Worm (Caenorhabditis elegans) whole organism, young adult: ENCODE results near the gene T04H1.12.
A peak's percentile ranks its signal among the peaks of the same experiment; 100 is the strongest.

Experiments used
- B0019.2 ChIP-seq: fragments of 200-800 bp; sonication (Bioruptor generic); conservative IDR thresholded peaks from 2 replicates; pipeline ENCODE4 v1.3.6; 2022; ENCODE audit warnings: missing genetic modification reagents, missing genetic modification characterization, missing compliant biosample characterization
- B0336.3 ChIP-seq: fragments of 200-800 bp; sonication (Bioruptor generic); IDR thresholded peaks from 2 replicates; pipeline ENCODE4 v1.3.6; 2022; ENCODE audit warnings: missing genetic modification characterization, missing compliant biosample characterization
- C06A6.2 ChIP-seq: fragments of 200-800 bp; sonication (Bioruptor generic); conservative IDR thresholded peaks from 2 replicates; pipeline ENCODE4 v1.3.6; 2022; ENCODE audit warnings: missing genetic modification characterization, missing compliant biosample characterization
- C17E4.6 ChIP-seq: fragments of 200-800 bp; sonication (Bioruptor generic); IDR thresholded peaks from 2 replicates; pipeline ENCODE4 v1.3.6; 2022; ENCODE audit warnings: missing genetic modification reagents, missing genetic modification characterization, missing compliant biosample characterization
- D2030.7 ChIP-seq: fragments of 200-800 bp; sonication (Bioruptor generic); IDR thresholded peaks from 2 replicates; pipeline ENCODE4 v1.3.6; 2022; ENCODE audit warnings: missing genetic modification reagents, missing genetic modification characterization, missing compliant biosample characterization
- F22D6.2 ChIP-seq: sonication (generic microtip); optimal IDR thresholded peaks from 2 replicates; lab custom pipeline; 2016; ENCODE audit warnings: mild to moderate bottlenecking, missing genetic modification characterization, missing compliant biosample characterization
- F52B5.7 ChIP-seq: sonication (generic microtip); optimal IDR thresholded peaks from 2 replicates; lab custom pipeline; 2016; ENCODE audit warnings: mild to moderate bottlenecking, missing genetic modification characterization, missing compliant biosample characterization
- F55B11.4 ChIP-seq: sonication (generic microtip); optimal IDR thresholded peaks from 2 replicates; lab custom pipeline; 2016; ENCODE audit warnings: missing compliant biosample characterization, missing genetic modification characterization, borderline replicate concordance; ENCODE audit not compliant: insufficient read depth
- F57C9.4 ChIP-seq: sonication (generic microtip); optimal IDR thresholded peaks from 2 replicates; lab custom pipeline; 2017; ENCODE audit warnings: mild to moderate bottlenecking, missing genetic modification characterization, missing compliant biosample characterization
- T07F8.4 ChIP-seq: sonication (generic microtip); optimal IDR thresholded peaks from 2 replicates; lab custom pipeline; 2016; ENCODE audit warnings: mild to moderate bottlenecking, missing genetic modification characterization, moderate library complexity, missing compliant biosample characterization
- Y53F4B.3 ChIP-seq: fragments of 200-800 bp; sonication (Bioruptor generic); IDR thresholded peaks from 2 replicates; pipeline ENCODE4 v1.3.6; 2022; ENCODE audit warnings: missing genetic modification reagents, missing genetic modification characterization, missing compliant biosample characterization
- atf-7 ChIP-seq: sonication (generic microtip); optimal IDR thresholded peaks from 2 replicates; lab custom pipeline; 2017; ENCODE audit warnings: mild to moderate bottlenecking, missing genetic modification characterization, missing compliant biosample characterization
- attf-5 ChIP-seq: fragments of 200-800 bp; sonication (Bioruptor generic); optimal IDR thresholded peaks from 2 replicates; lab custom pipeline; 2018; ENCODE audit warnings: mild to moderate bottlenecking, missing genetic modification characterization, missing compliant biosample characterization
- bed-1 ChIP-seq: fragments of 200-800 bp; sonication (Bioruptor generic); IDR thresholded peaks from 2 replicates; pipeline ENCODE4 v1.3.6; 2022; ENCODE audit warnings: missing genetic modification reagents, missing genetic modification characterization, missing compliant biosample characterization
- cebp-1 ChIP-seq, 2 experiments: fragments of 200-800 bp in 1 of 2; sonication (Bioruptor generic) in 1 of 2; sonication (generic microtip) in 1 of 2; IDR thresholded peaks in 1 of 2; optimal IDR thresholded peaks in 1 of 2; 2 replicates each; pipeline versions ENCODE4 v1.3.6 to Lab custom; 2017 to 2022; ENCODE audit warnings: missing compliant biosample characterization in 2 of 2, missing genetic modification characterization in 2 of 2, mild to moderate bottlenecking in 1 of 2, missing genetic modification reagents in 1 of 2, moderate library complexity in 1 of 2
- ceh-40 ChIP-seq: fragments of 200-800 bp; sonication (Bioruptor generic); IDR thresholded peaks from 2 replicates; pipeline ENCODE4 v1.3.6; 2022; ENCODE audit warnings: missing genetic modification characterization, missing compliant biosample characterization
- ceh-91 ChIP-seq: fragments of 200-800 bp; sonication (Bioruptor generic); IDR thresholded peaks from 2 replicates; pipeline ENCODE4 v1.3.6; 2022; ENCODE audit warnings: missing genetic modification reagents, missing genetic modification characterization, missing compliant biosample characterization
- dpff-1 ChIP-seq: sonication (generic microtip); optimal IDR thresholded peaks from 2 replicates; lab custom pipeline; 2017; ENCODE audit warnings: mild to moderate bottlenecking, missing genetic modification characterization, missing compliant biosample characterization
- dpl-1 ChIP-seq: fragments of 150-350 bp; optimal IDR thresholded peaks from 2 replicates; lab custom pipeline; 2014; ENCODE audit warnings: missing biosample characterization, missing genetic modification reagents, missing genetic modification characterization
- efl-1 ChIP-seq: fragments of 150-350 bp; optimal IDR thresholded peaks from 2 replicates; lab custom pipeline; 2014; ENCODE audit warnings: missing biosample characterization, missing genetic modification reagents, missing genetic modification characterization
- ets-4 ChIP-seq: fragments of 200-800 bp; sonication (Bioruptor generic); optimal IDR thresholded peaks from 2 replicates; lab custom pipeline; 2018; ENCODE audit warnings: mild to moderate bottlenecking, missing genetic modification characterization, missing compliant biosample characterization
- hmg-20 ChIP-seq: fragments of 200-800 bp; sonication (Bioruptor generic); IDR thresholded peaks from 2 replicates; pipeline ENCODE4 v1.3.6; 2022; ENCODE audit warnings: missing genetic modification reagents, missing genetic modification characterization, missing compliant biosample characterization
- hsf-1 ChIP-seq: fragments of 200-800 bp; sonication (Bioruptor generic); IDR thresholded peaks from 2 replicates; pipeline ENCODE4 v1.3.6; 2022; ENCODE audit warnings: missing genetic modification reagents, missing genetic modification characterization, missing compliant biosample characterization
- let-526 ChIP-seq: fragments of 200-800 bp; sonication (Bioruptor generic); IDR thresholded peaks from 2 replicates; pipeline ENCODE4 v1.3.6; 2022; ENCODE audit warnings: missing genetic modification reagents, missing genetic modification characterization, missing compliant biosample characterization
- madf-3 ChIP-seq: fragments of 200-800 bp; sonication (Bioruptor generic); IDR thresholded peaks from 2 replicates; pipeline ENCODE4 v1.3.6; 2022; ENCODE audit warnings: missing genetic modification reagents, missing genetic modification characterization, missing compliant biosample characterization
- madf-6 ChIP-seq: fragments of 200-800 bp; sonication (Bioruptor generic); IDR thresholded peaks from 2 replicates; pipeline ENCODE4 v1.3.6; 2022; ENCODE audit warnings: missing genetic modification reagents, missing genetic modification characterization, missing compliant biosample characterization
- mcd-1 ChIP-seq: fragments of 200-800 bp; sonication (Bioruptor generic); IDR thresholded peaks from 2 replicates; pipeline ENCODE4 v1.3.6; 2022; ENCODE audit warnings: missing genetic modification reagents, missing genetic modification characterization, missing compliant biosample characterization
- mxl-1 ChIP-seq: sonication (generic microtip); optimal IDR thresholded peaks from 2 replicates; lab custom pipeline; 2016; ENCODE audit warnings: missing genetic modification characterization, missing compliant biosample characterization
- nfya-1 ChIP-seq: sonication (generic microtip); optimal IDR thresholded peaks from 2 replicates; lab custom pipeline; 2017; ENCODE audit warnings: antibody characterized with exemption, missing compliant biosample characterization, missing genetic modification characterization, borderline replicate concordance; ENCODE audit not compliant: insufficient read depth
- nfya-2 ChIP-seq: fragments of 200-800 bp; sonication (Bioruptor generic); IDR thresholded peaks from 2 replicates; pipeline ENCODE4 v1.3.6; 2022; ENCODE audit warnings: missing genetic modification reagents, missing genetic modification characterization, missing compliant biosample characterization
- nfyb-1 ChIP-seq: fragments of 200-800 bp; sonication (Bioruptor generic); IDR thresholded peaks from 2 replicates; pipeline ENCODE4 v1.3.6; 2022; ENCODE audit warnings: missing genetic modification reagents, missing genetic modification characterization, missing compliant biosample characterization
- repo-1 ChIP-seq: sonication (generic microtip); optimal IDR thresholded peaks from 2 replicates; lab custom pipeline; 2017; ENCODE audit warnings: mild to moderate bottlenecking, missing genetic modification characterization, missing compliant biosample characterization
- snpc-3.4 ChIP-seq: sonication (generic microtip); optimal IDR thresholded peaks from 2 replicates; lab custom pipeline; 2017; ENCODE audit warnings: missing genetic modification characterization, mild to moderate bottlenecking, missing compliant biosample characterization, antibody characterized with exemption, moderate library complexity, missing genotype, missing genetic modification reagents
- tlf-1 ChIP-seq: fragments of 200-800 bp; sonication (Bioruptor generic); optimal IDR thresholded peaks from 2 replicates; lab custom pipeline; 2018; ENCODE audit warnings: mild to moderate bottlenecking, missing genetic modification characterization, missing compliant biosample characterization
- unc-62 ChIP-seq: fragments of 150-350 bp; optimal IDR thresholded peaks from 2 replicates; lab custom pipeline; 2014; ENCODE audit warnings: missing biosample characterization, missing genetic modification reagents, missing genetic modification characterization
- xnd-1 ChIP-seq: sonication (generic microtip); optimal IDR thresholded peaks from 2 replicates; lab custom pipeline; 2016; ENCODE audit warnings: missing genotype, missing genetic modification reagents, missing genetic modification characterization, missing compliant biosample characterization
- ztf-18 ChIP-seq: sonication (generic microtip); optimal IDR thresholded peaks from 2 replicates; lab custom pipeline; 2016; ENCODE audit warnings: missing genotype, mild to moderate bottlenecking, missing genetic modification characterization, missing compliant biosample characterization
- ztf-25 ChIP-seq: fragments of 200-800 bp; sonication (Bioruptor generic); IDR thresholded peaks from 2 replicates; pipeline ENCODE4 v1.3.6; 2022; ENCODE audit warnings: missing genetic modification reagents, missing genetic modification characterization, missing compliant biosample characterization
- ztf-28 ChIP-seq: fragments of 200-800 bp; sonication (Bioruptor generic); IDR thresholded peaks from 2 replicates; pipeline ENCODE4 v1.3.6; 2022; ENCODE audit warnings: missing genetic modification reagents, missing genetic modification characterization, missing compliant biosample characterization

The T04H1.12 gene

DNA sequence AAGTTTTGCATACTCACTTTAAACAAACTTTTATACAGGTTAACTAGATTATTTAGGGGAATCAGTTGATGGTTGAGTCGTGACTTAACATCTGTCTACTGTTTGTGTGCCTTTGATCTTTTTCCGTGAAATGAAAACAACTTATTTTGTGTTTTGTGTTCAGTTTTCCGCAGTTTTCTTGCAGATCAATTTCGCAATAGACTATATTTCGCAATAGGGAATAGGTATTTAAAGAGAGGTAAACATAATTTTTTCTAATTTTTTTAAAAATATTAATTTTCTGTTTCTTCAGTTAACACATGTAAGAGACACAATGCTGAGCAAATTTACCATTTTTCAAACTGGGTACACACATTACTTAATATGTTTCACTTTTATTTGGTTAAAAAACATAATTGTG is 5.9 kb downstream of the T04H1.12 start, which contains the start of gene tbb-6:
Gene tbb-6 (plus strand): TSS at position 155 of the 400 bp plus-strand sequence.
- TF ChIP-seq F55B11.4 (tag; lab: Kevin White, UChicago) (no peak), cebp-1 (GFP tag; IDR thresholded peaks at IDR 0.05; lab: Robert Waterston, UW) (peak; percentile 96), cebp-1 (tag; optimal IDR thresholded peaks at IDR 0.05; lab: Kevin White, UChicago) (peak; percentile 99)
- TF ChIP-seq, all 124 proteins: peak for 1

DNA sequence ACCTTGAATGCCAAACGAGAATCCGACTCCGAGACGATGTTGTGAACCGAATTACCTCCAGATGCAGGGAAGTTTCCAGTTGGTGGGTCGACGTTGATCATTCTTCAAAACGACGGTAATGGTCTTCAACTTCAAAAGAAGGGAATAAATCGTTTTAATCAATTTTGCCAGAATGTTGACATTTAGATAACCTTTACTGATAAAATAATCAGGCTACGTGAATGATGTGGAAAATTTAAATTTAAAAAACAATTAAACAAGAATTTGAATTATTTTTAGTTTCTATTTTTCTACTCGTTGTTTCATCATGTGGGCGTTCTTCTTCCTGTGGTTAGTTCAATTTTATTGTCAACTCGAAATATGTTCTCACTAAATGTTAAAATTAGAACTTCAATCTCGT is 8.3 kb downstream of the T04H1.12 start, which contains the start of gene ssp-35:
Gene ssp-35 (minus strand): TSS at position 101 of the 400 bp plus-strand sequence.
- TF ChIP-seq unc-62 (no peak), let-526 (GFP tag; lab: Robert Waterston, UW) (no peak), repo-1 (tag; lab: Kevin White, UChicago) (no peak), ceh-40 (GFP tag; lab: Robert Waterston, UW) (no peak), C17E4.6 (no peak)

- TF ChIP-seq hsf-1 (GFP tag; lab: Robert Waterston, UW) = no peak
- TF ChIP-seq snpc-3.4 (tag; lab: Kevin White, UChicago) = no peak
- TF ChIP-seq D2030.7 (GFP tag; lab: Robert Waterston, UW) = no peak
- no peak for TF ChIP-seq F22D6.2 (tag; lab: Kevin White, UChicago)
- no peak for TF ChIP-seq atf-7
- no peak for TF ChIP-seq hmg-20
- no peak for TF ChIP-seq F55B11.4 (tag; lab: Kevin White, UChicago)
- TF ChIP-seq bed-1 = no peak
- no peak for TF ChIP-seq ztf-25 (GFP tag; lab: Robert Waterston, UW)
- TF ChIP-seq dpff-1 (tag; lab: Kevin White, UChicago) = no peak
- no peak for TF ChIP-seq ets-4
- TF ChIP-seq Y53F4B.3 (GFP tag; lab: Robert Waterston, UW) = no peak
- no peak for TF ChIP-seq ztf-18
- TF ChIP-seq ceh-91 (GFP tag; lab: Robert Waterston, UW) = no peak
- no peak for TF ChIP-seq madf-6 (GFP tag; lab: Robert Waterston, UW)
These were observed 13.9 kb downstream of the T04H1.12 start, which contains the start of gene twk-24 for ce11 chrV:12269272-12269767. twk-24 (minus strand) TSS chrV:12269322.

DNA sequence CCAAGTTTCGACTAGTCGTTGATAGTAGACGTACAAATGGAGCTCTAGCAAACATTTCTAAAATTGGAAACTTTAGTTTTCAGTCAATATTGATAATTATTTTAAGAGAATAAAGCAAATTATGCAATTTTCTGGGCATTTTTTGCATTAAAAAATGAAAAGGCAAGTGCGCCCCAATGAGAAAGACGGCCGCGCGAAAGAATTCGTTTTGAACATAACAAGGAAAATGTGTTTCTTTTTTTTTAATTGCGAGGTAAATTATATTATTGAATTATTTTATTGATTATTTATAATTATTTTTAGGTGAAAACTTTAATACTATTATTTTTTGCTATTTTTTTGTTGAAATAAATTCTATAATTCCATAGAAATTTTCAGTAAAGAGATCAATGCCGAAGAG is 16.1 kb downstream of the T04H1.12 start, which contains the start of the genes tsfm-1 and capg-2:
Gene tsfm-1 (minus strand): TSS at position 57 of the 400 bp plus-strand sequence.
Gene capg-2 (plus strand): TSS at position 379 of the 400 bp plus-strand sequence.
- TF ChIP-seq mcd-1 (GFP tag; lab: Robert Waterston, UW) (peak; percentile 61; the same call in 1 of the 2 replicates), dpl-1 (GFP tag; lab: Kevin White, UChicago) (peak; percentile 21), cebp-1 (GFP tag; IDR thresholded peaks at IDR 0.05; lab: Robert Waterston, UW) (no peak), cebp-1 (tag; optimal IDR thresholded peaks at IDR 0.05; lab: Kevin White, UChicago) (no peak), efl-1 (GFP tag; lab: Kevin White, UChicago) (peak; percentile 67), F52B5.7 (tag; lab: Kevin White, UChicago) (no peak), madf-6 (GFP tag; lab: Robert Waterston, UW) (0 out of 2 replicates have a peak, but pooled peaks have one; percentile 19)

- TF ChIP-seq unc-62 (no peak), F52B5.7 (tag; lab: Kevin White, UChicago) (no peak), ztf-28 (GFP tag; lab: Robert Waterston, UW) (0 out of 2 replicates have a peak, but pooled peaks have one; percentile 9), B0336.3 (GFP tag; lab: Robert Waterston, UW) (no peak), D2030.7 (GFP tag; lab: Robert Waterston, UW) (no peak; the same call in 1 of the 2 replicates), repo-1 (tag; lab: Kevin White, UChicago) (no peak), dpl-1 (GFP tag; lab: Kevin White, UChicago) (no peak), madf-3 (GFP tag; lab: Robert Waterston, UW) (0 out of 2 replicates have a peak, but pooled peaks have one; percentile 44), T07F8.4 (tag; lab: Kevin White, UChicago) (no peak), nfya-1 (tag; lab: Kevin White, UChicago) (no peak), F57C9.4 (tag; lab: Kevin White, UChicago) (no peak), efl-1 (GFP tag; lab: Kevin White, UChicago) (no peak), mxl-1 (no peak), nfyb-1 (no peak), xnd-1 (tag; lab: Kevin White, UChicago) (no peak), attf-5 (GFP tag; lab: Kevin White, UChicago) (no peak), nfya-2 (0 out of 2 replicates have a peak, but pooled peaks have one; percentile 44), B0019.2 (GFP tag; lab: Robert Waterston, UW) (no peak), tlf-1 (GFP tag; lab: Kevin White, UChicago) (no peak), ceh-91 (GFP tag; lab: Robert Waterston, UW) (no peak), C06A6.2 (no peak)
These were observed 20.3 kb downstream of the T04H1.12 start for ce11 chrV:12275714-12276113.
